Fruit fly (Drosophila melanogaster): ENCODE results near the gene CG7560.

CG7560 gene

DNA sequence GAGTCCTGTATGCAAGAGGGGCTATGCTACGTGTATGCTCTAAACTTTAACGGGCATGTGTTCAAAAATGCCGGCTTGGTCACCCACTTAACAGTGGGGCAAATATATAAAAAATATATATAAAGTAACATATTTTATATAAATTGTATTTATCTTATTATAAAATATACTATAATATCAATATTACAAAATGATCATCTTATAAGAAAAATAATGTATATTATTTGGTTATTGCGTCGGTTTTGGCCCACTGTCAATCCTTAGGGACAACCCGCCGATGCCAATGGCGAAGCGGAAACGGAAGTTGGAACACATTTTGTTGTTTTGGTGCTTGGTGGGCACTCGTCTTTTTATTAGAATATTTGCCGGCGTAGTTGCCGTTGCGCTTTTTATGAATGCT, 25.6 kb downstream of the CG7560 start (continued):
- TF ChIP-seq az2 (GFP tag; optimal IDR thresholded peaks at IDR 0.05) = no peak
- no peak for TF ChIP-seq sd (tag; optimal IDR thresholded peaks at IDR 0.05)
- TF ChIP-seq Ets65A (GFP tag) = no peak
- TF ChIP-seq CG10959 (GFP tag; IDR thresholded peaks at IDR 0.05) = no peak
- TF ChIP-seq pzg (GFP tag; optimal IDR thresholded peaks at IDR 0.05) = no peak
- TF ChIP-seq CG31224 (GFP tag; IDR thresholded peaks at IDR 0.05) = no peak
- TF ChIP-seq grau (tag; optimal IDR thresholded peaks at IDR 0.05) = peak; percentile 54
- TF ChIP-seq CG18262 (tag; optimal IDR thresholded peaks at IDR 0.05) = peak; percentile 56
- no peak for TF ChIP-seq Mrtf (GFP tag; IDR thresholded peaks at IDR 0.05)
- no peak for TF ChIP-seq CG14441 (GFP tag; IDR thresholded peaks at IDR 0.05)
- no peak for TF ChIP-seq esg (GFP tag; conservative IDR thresholded peaks at IDR 0.05)
- peak; percentile 24 for TF ChIP-seq CG9437 (GFP tag; optimal IDR thresholded peaks at IDR 0.05)
- TF ChIP-seq Oli (tag; optimal IDR thresholded peaks at IDR 0.05) = peak; percentile 41
- TF ChIP-seq zen (tag; optimal IDR thresholded peaks at IDR 0.05) = peak; percentile 26
- TF ChIP-seq mirr (GFP tag; optimal IDR thresholded peaks at IDR 0.05) = no peak
- TF ChIP-seq CG7357 (GFP tag; IDR thresholded peaks at IDR 0.05) = no peak
- no peak for TF ChIP-seq jigr1 (GFP tag; IDR thresholded peaks at IDR 0.05)
- peak; percentile 29 for TF ChIP-seq Hr3 (GFP tag; optimal IDR thresholded peaks at IDR 0.05)
- TF ChIP-seq CoRest (tag; optimal IDR thresholded peaks at IDR 0.05) = peak; percentile 7
- TF ChIP-seq sug (tag; optimal IDR thresholded peaks at IDR 0.05) = no peak
- no peak for TF ChIP-seq CG13894 (tag; optimal IDR thresholded peaks at IDR 0.05)
- TF ChIP-seq CG12769 (tag; optimal IDR thresholded peaks at IDR 0.05) = no peak
- no peak for TF ChIP-seq CG8478 (optimal IDR thresholded peaks at IDR 0.05)
- no peak for TF ChIP-seq sob (GFP tag; IDR thresholded peaks at IDR 0.05)
- no peak for TF ChIP-seq CG11696 (GFP tag; IDR thresholded peaks at IDR 0.05)
- no peak for TF ChIP-seq CG1792 (GFP tag; optimal IDR thresholded peaks at IDR 0.05)
- TF ChIP-seq aop (GFP tag; IDR thresholded peaks at IDR 0.05) = no peak
- TF ChIP-seq CG12299 (tag; optimal IDR thresholded peaks at IDR 0.05) = peak; percentile 38
- TF ChIP-seq CG9215 (GFP tag; IDR thresholded peaks at IDR 0.05) = no peak
- TF ChIP-seq cwo (GFP tag; optimal IDR thresholded peaks at IDR 0.05) = peak; percentile 27
- no peak for TF ChIP-seq bcd (GFP tag; optimal IDR thresholded peaks at IDR 0.05)
- TF ChIP-seq Jarid2 (GFP tag; optimal IDR thresholded peaks at IDR 0.05) = no peak
- TF ChIP-seq CG12659 (GFP tag; optimal IDR thresholded peaks at IDR 0.05) = peak; percentile 2
- no peak for TF ChIP-seq CG3163 (GFP tag; optimal IDR thresholded peaks at IDR 0.05)
- no peak for TF ChIP-seq Nf-YA (GFP tag; IDR thresholded peaks at IDR 0.05)
- TF ChIP-seq slp2 (GFP tag; optimal IDR thresholded peaks at IDR 0.05) = no peak
- peak; percentile 40 for TF ChIP-seq CG3281 (GFP tag; optimal IDR thresholded peaks at IDR 0.05)
- TF ChIP-seq lbe (GFP tag; optimal IDR thresholded peaks at IDR 0.05) = no peak
- TF ChIP-seq ro (GFP tag; IDR thresholded peaks at IDR 0.05) = no peak
- no peak for TF ChIP-seq Dll (GFP tag; IDR thresholded peaks at IDR 0.05; ENCODE audit: partially characterized antibody)
- no peak for TF ChIP-seq CG7963 (GFP tag; IDR thresholded peaks at IDR 0.05; ENCODE audit: partially characterized antibody)
- no peak for TF ChIP-seq CG9609 (GFP tag; optimal IDR thresholded peaks at IDR 0.05)
- no peak for TF ChIP-seq schlank (tag; optimal IDR thresholded peaks at IDR 0.05)
- no peak for TF ChIP-seq CG30431 (GFP tag; optimal IDR thresholded peaks at IDR 0.05)
- TF ChIP-seq E2f2 (GFP tag; IDR thresholded peaks at IDR 0.05) = no peak; the same call in 1 of the 2 replicates
- TF ChIP-seq repo (GFP tag; optimal IDR thresholded peaks at IDR 0.05) = no peak
- TF ChIP-seq hkb (optimal IDR thresholded peaks at IDR 0.05) = no peak
- 0 out of 2 replicates have a peak, but pooled peaks have one; percentile 20 for TF ChIP-seq hkb (GFP tag; IDR thresholded peaks at IDR 0.05)
- no peak for TF ChIP-seq CG34376 (GFP tag; optimal IDR thresholded peaks at IDR 0.05)
- no peak for TF ChIP-seq nerfin-2 (GFP tag; IDR thresholded peaks at IDR 0.05; ENCODE audit: partially characterized antibody)
- TF ChIP-seq prd (optimal IDR thresholded peaks at IDR 0.05) = no peak
- peak; percentile 67; the same call in 2 of the 3 replicates for TF ChIP-seq prd (GFP tag; IDR thresholded peaks at IDR 0.05)
- no peak for TF ChIP-seq pros (GFP tag; optimal IDR thresholded peaks at IDR 0.05)
